Worm (Caenorhabditis elegans): ENCODE data around the gene smrd-1.

DNA sequence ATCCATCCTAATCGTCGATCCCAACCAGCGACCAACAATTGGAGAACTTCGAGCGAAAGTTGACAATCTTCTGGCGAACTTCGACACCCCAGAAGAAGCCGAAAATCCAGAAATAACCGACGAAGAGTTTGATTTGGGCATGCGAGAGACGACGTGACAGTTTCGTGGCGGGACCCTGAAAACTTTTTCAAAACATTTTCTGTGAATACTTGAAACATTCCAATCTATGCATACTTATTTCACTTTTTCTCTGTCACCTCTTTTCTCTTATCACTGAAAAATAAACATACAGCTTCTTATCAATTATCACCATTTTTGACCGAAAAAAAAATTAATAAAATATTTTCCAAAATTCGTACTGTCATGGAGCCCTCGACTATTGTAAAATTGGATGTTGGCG, 46.2 kb upstream of the smrd-1 start, which contains the start of gene D2045.8:
- no peak for TF ChIP-seq nhr-76 (tag; optimal IDR thresholded peaks at IDR 0.05)
- no peak for TF ChIP-seq ztf-11 (tag; optimal IDR thresholded peaks at IDR 0.05)
- no peak for TF ChIP-seq M03D4.4 (tag; optimal IDR thresholded peaks at IDR 0.05)
- no peak for TF ChIP-seq nhr-237 (tag; optimal IDR thresholded peaks at IDR 0.05)
- no peak for TF ChIP-seq flh-1 (GFP tag; optimal IDR thresholded peaks at IDR 0.05)
- TF ChIP-seq unc-62 (GFP tag; optimal IDR thresholded peaks at IDR 0.05) = no peak
- TF ChIP-seq zip-8 (tag; optimal IDR thresholded peaks at IDR 0.05) = no peak
- TF ChIP-seq snpc-4 (tag; optimal IDR thresholded peaks at IDR 0.05) = no peak
- no peak for TF ChIP-seq pha-4 (tag; optimal IDR thresholded peaks at IDR 0.05)
- TF ChIP-seq lin-13 (tag; optimal IDR thresholded peaks at IDR 0.05) = no peak
- TF ChIP-seq blmp-1 (tag; optimal IDR thresholded peaks at IDR 0.05) = no peak
- TF ChIP-seq ces-1 (GFP tag; optimal IDR thresholded peaks at IDR 0.05) = no peak
